Worm (Caenorhabditis elegans) whole organism, midembryonic: ENCODE results near the gene str-252.

Source experiments
- cog-1 ChIP-seq: sonication (generic microtip); optimal IDR thresholded peaks from 2 replicates; lab custom pipeline; 2016; ENCODE audit warnings: missing genetic modification characterization, missing compliant biosample characterization
- flt-1 ChIP-seq: fragments of 200-800 bp; sonication (Bioruptor generic); IDR thresholded peaks from 2 replicates; pipeline ENCODE4 v1.3.6; 2022; ENCODE audit warnings: missing genetic modification characterization, missing compliant biosample characterization
- klf-2 ChIP-seq: fragments of 200-800 bp; sonication (Bioruptor generic); conservative IDR thresholded peaks from 2 replicates; pipeline ENCODE4 v1.3.6; 2022; ENCODE audit warnings: missing genetic modification reagents, missing genetic modification characterization, missing compliant biosample characterization
- med-1 ChIP-seq: sonication (generic microtip); optimal IDR thresholded peaks from 2 replicates; lab custom pipeline; 2017; ENCODE audit warnings: missing genetic modification characterization, mild to moderate bottlenecking, missing compliant biosample characterization, antibody characterized with exemption, missing genetic modification reagents; ENCODE audit not compliant: insufficient read depth
- tab-1 ChIP-seq: fragments of 200-800 bp; sonication (Bioruptor generic); IDR thresholded peaks from 2 replicates; pipeline ENCODE4 v1.3.6; 2022; ENCODE audit warnings: missing genetic modification characterization, missing compliant biosample characterization
- ztf-23 ChIP-seq: fragments of 200-800 bp; sonication (Bioruptor generic); IDR thresholded peaks from 2 replicates; pipeline ENCODE4 v1.3.6; 2022; ENCODE audit warnings: missing genetic modification reagents, missing genetic modification characterization, missing compliant biosample characterization
- ztf-29 ChIP-seq: fragments of 200-800 bp; sonication (Bioruptor generic); IDR thresholded peaks from 2 replicates; pipeline ENCODE4 v1.3.6; 2022; ENCODE audit warnings: missing genetic modification reagents, missing genetic modification characterization, missing compliant biosample characterization

ce11 chrV:13887358-13887757, 28.9 kb upstream of the str-252 start, which contains the start of gene srsx-19:
- TF ChIP-seq cog-1 (tag; lab: Kevin White, UChicago) (no peak), flt-1 (GFP tag; lab: Robert Waterston, UW) (no peak), med-1 (no peak), ztf-23 (GFP tag; lab: Robert Waterston, UW) (no peak), ztf-29 (GFP tag; lab: Robert Waterston, UW) (no peak), tab-1 (GFP tag; lab: Robert Waterston, UW) (no peak), klf-2 (GFP tag; lab: Robert Waterston, UW) (no peak)
